Worm (Caenorhabditis elegans) whole organism, L4 larva: Measurements from ENCODE around the gene sbsp-1.

ENCODE experiments used
- D1046.2 ChIP-seq: fragments of 200-800 bp; sonication (Bioruptor generic); IDR thresholded peaks from 2 replicates; pipeline ENCODE4 v1.3.6; 2022; ENCODE audit warnings: missing genetic modification characterization, missing compliant biosample characterization
- F26F4.8 ChIP-seq: fragments of 200-800 bp; sonication (Bioruptor generic); conservative IDR thresholded peaks from 2 replicates; pipeline ENCODE4 v1.3.6; 2022; ENCODE audit warnings: missing genetic modification characterization, missing compliant biosample characterization
- F49E8.2 ChIP-seq: sonication (generic microtip); optimal IDR thresholded peaks from 2 replicates; lab custom pipeline; 2016; ENCODE audit warnings: missing compliant biosample characterization, mild to moderate bottlenecking, missing genetic modification characterization, borderline replicate concordance
- R02D3.7 ChIP-seq: fragments of 150-350 bp; sonication (generic microtip); optimal IDR thresholded peaks from 3 replicates; lab custom pipeline; 2014; ENCODE audit warnings: missing biosample characterization, missing genetic modification characterization
- T26A8.4 ChIP-seq: fragments of 200-800 bp; sonication (Bioruptor generic); IDR thresholded peaks from 2 replicates; pipeline ENCODE4 v1.3.6; 2022; ENCODE audit warnings: missing genetic modification characterization, missing compliant biosample characterization
- aha-1 ChIP-seq: fragments of 150-350 bp; peaks from one replicate; lab custom pipeline; 2014; ENCODE audit warnings: missing biosample characterization, missing genetic modification characterization
- ceh-44 ChIP-seq: fragments of 200-800 bp; sonication (Bioruptor generic); IDR thresholded peaks from 2 replicates; pipeline ENCODE4 v1.3.6; 2022; ENCODE audit warnings: missing genetic modification reagents, missing genetic modification characterization, missing compliant biosample characterization
- cey-2 ChIP-seq: sonication (generic microtip); optimal IDR thresholded peaks from 3 replicates; lab custom pipeline; 2017; ENCODE audit warnings: missing genetic modification characterization, mild to moderate bottlenecking, missing compliant biosample characterization, antibody characterized with exemption, borderline replicate concordance; ENCODE audit not compliant: insufficient read depth
- dmd-9 ChIP-seq: fragments of 200-800 bp; sonication (Bioruptor generic); IDR thresholded peaks from 2 replicates; pipeline ENCODE4 v1.3.6; 2022; ENCODE audit warnings: missing genetic modification reagents, missing genetic modification characterization, missing compliant biosample characterization
- duxl-1 ChIP-seq: sonication (generic microtip); optimal IDR thresholded peaks from 2 replicates; lab custom pipeline; 2016; ENCODE audit warnings: mild to moderate bottlenecking, missing genetic modification characterization, moderate library complexity, missing compliant biosample characterization; ENCODE audit not compliant: poor library complexity
- egl-43 ChIP-seq: fragments of 200-800 bp; sonication (Bioruptor generic); IDR thresholded peaks from 2 replicates; pipeline ENCODE4 v1.3.6; 2022; ENCODE audit warnings: missing genetic modification reagents, missing genetic modification characterization, missing compliant biosample characterization
- hif-1 ChIP-seq, 2 experiments: sonication (generic microtip); optimal IDR thresholded peaks; 2 replicates each; lab custom pipeline; 2016 to 2017; ENCODE audit warnings: missing compliant biosample characterization in 2 of 2, missing genetic modification characterization in 2 of 2, missing genetic modification reagents in 2 of 2, missing genotype in 2 of 2, mild to moderate bottlenecking in 1 of 2
- hlh-11 ChIP-seq: fragments of 200-800 bp; sonication (Bioruptor generic); optimal IDR thresholded peaks from 2 replicates; lab custom pipeline; 2018; ENCODE audit warnings: mild to moderate bottlenecking, missing genetic modification characterization, missing compliant biosample characterization
- lim-7 ChIP-seq: fragments of 200-800 bp; sonication (Bioruptor generic); IDR thresholded peaks from 2 replicates; pipeline ENCODE4 v1.3.6; 2022; ENCODE audit warnings: missing genetic modification characterization, missing compliant biosample characterization
- lin-1 ChIP-seq: fragments of 200-800 bp; sonication (Bioruptor generic); IDR thresholded peaks from 2 replicates; pipeline ENCODE4 v1.3.6; 2022; ENCODE audit warnings: missing genetic modification reagents, missing genetic modification characterization, missing compliant biosample characterization
- lin-29 ChIP-seq: fragments of 200-800 bp; sonication (Bioruptor generic); IDR thresholded peaks from 2 replicates; pipeline ENCODE4 v1.3.6; 2022; ENCODE audit warnings: missing genetic modification reagents, missing genetic modification characterization, missing compliant biosample characterization
- lin-38 ChIP-seq: fragments of 200-800 bp; sonication (Bioruptor generic); IDR thresholded peaks from 2 replicates; pipeline ENCODE4 v1.3.6; 2022; ENCODE audit warnings: missing genetic modification reagents, missing genetic modification characterization, missing compliant biosample characterization
- lin-39 ChIP-seq: fragments of 150-350 bp; optimal IDR thresholded peaks from 2 replicates; lab custom pipeline; 2014; ENCODE audit warnings: missing biosample characterization, missing genetic modification reagents, missing genetic modification characterization
- lsy-2 ChIP-seq, 2 experiments: fragments of 150-350 bp in 1 of 2; sonication (generic microtip) in 1 of 2; optimal IDR thresholded peaks; 2 replicates each; lab custom pipeline; 2014 to 2017; ENCODE audit warnings: missing biosample characterization in 2 of 2, missing genetic modification characterization in 2 of 2
- madf-5 ChIP-seq, 2 experiments: fragments of 200-800 bp; sonication (Bioruptor generic); IDR thresholded peaks; 2 replicates each; pipeline ENCODE4 v1.3.6; 2022; ENCODE audit warnings: missing compliant biosample characterization in 2 of 2, missing genetic modification characterization in 2 of 2
- madf-9 ChIP-seq: fragments of 200-800 bp; sonication (Bioruptor generic); conservative IDR thresholded peaks from 2 replicates; pipeline ENCODE4 v1.3.6; 2022; ENCODE audit warnings: missing genetic modification reagents, missing genetic modification characterization, missing compliant biosample characterization
- mep-1 ChIP-seq: fragments of 150-350 bp; sonication (generic microtip); optimal IDR thresholded peaks from 3 replicates; lab custom pipeline; 2014; ENCODE audit warnings: missing biosample characterization, missing genetic modification characterization
- mxl-3 ChIP-seq: fragments of 200-800 bp; sonication (Bioruptor generic); optimal IDR thresholded peaks from 2 replicates; lab custom pipeline; 2018; ENCODE audit warnings: mild to moderate bottlenecking, missing genetic modification characterization, missing compliant biosample characterization
- nhr-11 ChIP-seq: fragments of 150-350 bp; optimal IDR thresholded peaks from 2 replicates; lab custom pipeline; 2014; ENCODE audit warnings: missing biosample characterization, missing genetic modification characterization
- nhr-41 ChIP-seq: fragments of 200-800 bp; sonication (Bioruptor generic); IDR thresholded peaks from 2 replicates; pipeline ENCODE4 v1.3.6; 2022; ENCODE audit warnings: missing genetic modification reagents, missing genetic modification characterization, missing compliant biosample characterization
- nhr-42 ChIP-seq: fragments of 200-800 bp; sonication (Bioruptor generic); IDR thresholded peaks from 2 replicates; pipeline ENCODE4 v1.3.6; 2022; ENCODE audit warnings: missing genetic modification characterization, missing compliant biosample characterization
- nhr-6 ChIP-seq: fragments of 150-350 bp; optimal IDR thresholded peaks from 2 replicates; lab custom pipeline; 2014; ENCODE audit warnings: missing biosample characterization, missing genetic modification characterization
- nhr-77 ChIP-seq: fragments of 150-350 bp; optimal IDR thresholded peaks from 2 replicates; lab custom pipeline; 2014; ENCODE audit warnings: missing biosample characterization, missing genetic modification characterization
- php-3 ChIP-seq: fragments of 200-800 bp; sonication (Bioruptor generic); IDR thresholded peaks from 2 replicates; pipeline ENCODE4 v1.3.6; 2022; ENCODE audit warnings: missing genetic modification reagents, missing genetic modification characterization, missing compliant biosample characterization
- set-16 ChIP-seq: fragments of 200-800 bp; sonication (Bioruptor generic); IDR thresholded peaks from 2 replicates; pipeline ENCODE4 v1.3.6; 2022; ENCODE audit warnings: missing genetic modification reagents, missing genetic modification characterization, missing compliant biosample characterization
- tag-97 ChIP-seq: fragments of 200-800 bp; sonication (Bioruptor generic); IDR thresholded peaks from 2 replicates; pipeline ENCODE4 v1.3.6; 2022; ENCODE audit warnings: missing genetic modification characterization, missing compliant biosample characterization
- zfp-3 ChIP-seq: fragments of 200-800 bp; sonication (Bioruptor generic); conservative IDR thresholded peaks from 2 replicates; pipeline ENCODE4 v1.3.6; 2022; ENCODE audit warnings: missing genetic modification reagents, missing genetic modification characterization, missing compliant biosample characterization
- ztf-11 ChIP-seq: fragments of 150-350 bp; optimal IDR thresholded peaks from 2 replicates; lab custom pipeline; 2014; ENCODE audit warnings: missing biosample characterization, missing genetic modification characterization
- ztf-7 ChIP-seq: fragments of 150-350 bp; optimal IDR thresholded peaks from 2 replicates; lab custom pipeline; 2014; ENCODE audit warnings: missing biosample characterization, missing genetic modification characterization

sbsp-1 gene

DNA sequence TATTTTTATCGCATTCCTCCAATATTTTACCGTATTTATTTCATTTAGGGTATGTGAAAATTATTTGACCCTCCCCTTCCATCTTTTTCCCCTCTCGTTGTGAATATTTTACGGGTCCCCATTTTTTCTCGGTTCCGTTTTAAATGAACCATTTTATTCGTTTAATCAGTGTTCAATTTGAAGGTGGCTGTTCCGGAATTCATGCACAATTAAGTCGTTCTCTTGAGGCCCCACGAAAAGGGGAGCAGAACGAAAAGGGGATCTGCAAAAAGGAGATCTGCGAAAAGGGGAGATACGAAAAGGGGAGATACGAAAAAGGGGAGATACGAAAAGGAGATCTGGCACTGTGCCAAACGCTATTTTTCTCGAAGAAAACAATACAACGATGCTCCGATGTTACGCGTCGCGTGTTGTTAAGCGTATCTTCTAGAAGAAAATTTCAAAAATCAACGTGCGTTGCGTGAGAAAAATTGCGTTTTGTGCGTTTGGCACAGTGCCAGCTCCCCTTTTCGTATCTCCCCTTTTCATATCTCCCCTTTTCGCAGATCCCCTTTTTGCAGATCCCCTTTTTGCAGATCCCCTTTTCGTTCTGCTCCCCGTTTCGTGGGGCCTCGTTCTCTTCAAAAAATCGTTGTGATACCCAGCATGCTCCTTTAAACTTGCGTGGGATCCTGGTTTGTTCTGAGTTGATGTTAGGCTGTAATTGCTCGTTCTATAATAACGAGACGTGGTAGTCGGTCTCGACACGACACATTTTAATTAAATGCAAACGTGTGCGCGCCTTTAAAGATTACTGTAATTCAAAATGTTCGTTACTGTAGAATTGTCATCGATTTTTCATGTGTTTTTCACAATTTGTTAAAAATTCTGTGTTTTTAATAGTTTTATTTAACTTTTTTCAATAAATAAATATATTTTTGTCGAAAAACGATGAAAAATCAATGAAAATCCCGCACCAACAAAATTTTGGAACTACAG lies 21.6 kb upstream of the sbsp-1 start (continued):
- peak in 1 of 2 experiments; percentile 26 for TF ChIP-seq lsy-2 (tag; optimal IDR thresholded peaks at IDR 0.05; lab: Kevin White, UChicago)
- peak; percentile 4 for TF ChIP-seq lin-39 (tag; lab: Kevin White, UChicago)
- peak; percentile 69 for TF ChIP-seq lin-38 (GFP tag; lab: Robert Waterston, UW)
- TF ChIP-seq dmd-9 (GFP tag; lab: Robert Waterston, UW), result 0 out of 2 replicates have a peak, but pooled peaks have one; percentile 16
- TF ChIP-seq zfp-3 (GFP tag; lab: Robert Waterston, UW), result 0 out of 2 replicates have a peak, but pooled peaks have one; percentile 38
- peak; percentile 11 for TF ChIP-seq mep-1 (tag; lab: Kevin White, UChicago)
- peak in 1 of 2 experiments; percentile 75; a peak in 1 of 4 replicates for TF ChIP-seq madf-5 (GFP tag; IDR thresholded peaks at IDR 0.05; lab: Robert Waterston, UW)
- peak in 1 of 2 experiments; percentile 15 for TF ChIP-seq hif-1 (tag; optimal IDR thresholded peaks at IDR 0.05; lab: Kevin White, UChicago)
- TF ChIP-seq nhr-6 (tag; lab: Kevin White, UChicago), result no peak
- 0 out of 2 replicates have a peak, but pooled peaks have one; percentile 4 for TF ChIP-seq madf-9 (GFP tag; lab: Robert Waterston, UW)
- TF ChIP-seq nhr-77 (tag; lab: Kevin White, UChicago), result no peak
- peak; percentile 84 for TF ChIP-seq aha-1
- TF ChIP-seq ztf-7 (tag; lab: Kevin White, UChicago), result no peak
- TF ChIP-seq ztf-11 (tag; lab: Kevin White, UChicago), result no peak
- 0 out of 2 replicates have a peak, but pooled peaks have one; percentile 29 for TF ChIP-seq lin-1

- TF ChIP-seq mep-1 (tag; lab: Kevin White, UChicago) (no peak), php-3 (GFP tag; lab: Robert Waterston, UW) (peak; percentile 26; the same call in 1 of the 2 replicates), madf-9 (GFP tag; lab: Robert Waterston, UW) (0 out of 2 replicates have a peak, but pooled peaks have one; percentile 7), R02D3.7 (tag; lab: Kevin White, UChicago) (no peak), lin-38 (GFP tag; lab: Robert Waterston, UW) (0 out of 2 replicates have a peak, but pooled peaks have one; percentile 10), nhr-11 (no peak), egl-43 (peak; percentile 71; the same call in 1 of the 2 replicates), set-16 (GFP tag; lab: Robert Waterston, UW) (peak; percentile 75), lin-29 (no peak), F49E8.2 (no peak), T26A8.4 (GFP tag; lab: Robert Waterston, UW) (no peak), nhr-42 (0 out of 2 replicates have a peak, but pooled peaks have one; percentile 10), hlh-11 (no peak), mxl-3 (GFP tag; lab: Kevin White, UChicago) (no peak), F26F4.8 (no peak), nhr-41 (no peak), aha-1 (peak; percentile 89)
Observed at ce11 chrIII:10812798-10813295, 19.9 kb upstream of the sbsp-1 start.

DNA sequence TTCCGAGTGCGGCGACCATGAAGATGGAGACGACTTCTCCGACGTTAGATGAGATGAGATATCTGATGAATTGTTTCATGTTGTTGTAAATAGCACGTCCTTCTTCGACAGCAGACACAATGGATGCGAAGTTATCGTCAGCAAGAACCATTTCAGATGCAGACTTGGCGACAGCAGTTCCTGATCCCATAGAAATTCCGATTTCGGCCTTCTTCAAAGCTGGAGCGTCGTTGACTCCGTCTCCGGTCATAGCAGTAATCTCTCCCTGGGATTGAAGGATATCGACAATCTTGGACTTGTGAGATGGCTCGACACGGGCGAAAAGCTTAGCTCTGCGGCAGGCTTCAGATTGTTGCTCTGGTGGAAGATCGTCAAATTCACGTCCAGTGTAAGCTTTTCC lies 18.9 kb upstream of the sbsp-1 start:
- TF ChIP-seq tag-97 (GFP tag; lab: Robert Waterston, UW) (no peak), aha-1 (peak; percentile 96)

DNA sequence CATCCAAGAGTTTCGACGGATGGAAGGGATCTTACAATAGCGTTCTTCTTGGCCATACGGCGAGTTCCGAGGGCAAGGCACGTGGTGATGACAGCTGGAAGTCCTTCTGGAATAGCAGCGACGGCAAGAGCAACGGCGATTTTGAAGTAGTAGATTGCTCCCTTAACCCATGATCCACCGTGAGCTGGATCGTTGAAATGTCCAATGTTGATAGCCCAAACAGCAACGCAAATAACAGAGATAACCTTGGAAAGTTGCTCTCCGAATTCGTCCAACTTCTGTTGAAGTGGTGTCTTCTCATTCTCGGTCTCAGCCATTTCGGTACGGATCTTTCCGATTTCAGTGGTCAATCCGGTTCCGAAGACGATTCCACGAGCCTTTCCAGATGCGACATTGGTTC lies 17.5 kb upstream of the sbsp-1 start:
- TF ChIP-seq aha-1, result peak; percentile 92
- TF ChIP-seq duxl-1 (tag; lab: Kevin White, UChicago), result peak; percentile 53
- no peak for TF ChIP-seq ceh-44
- no peak for TF ChIP-seq ztf-7 (tag; lab: Kevin White, UChicago)
- 0 out of 2 replicates have a peak, but pooled peaks have one; percentile 33 for TF ChIP-seq D1046.2
- no peak for TF ChIP-seq lim-7 (GFP tag; lab: Robert Waterston, UW)
- TF ChIP-seq F26F4.8, result peak; percentile 14; the same call in 1 of the 2 replicates
- no peak for TF ChIP-seq cey-2 (tag; lab: Kevin White, UChicago)
